Fruit fly (Drosophila melanogaster) S2 (cell line): Measurements from ENCODE around the gene GstD1.

Experiments
- CG8478 ChIP-seq: fragments of >200 bp; optimal IDR thresholded peaks from 2 replicates; lab custom pipeline; 2018
- CTCF ChIP-seq, 2 experiments: fragments of >200 bp; optimal IDR thresholded peaks; 2 replicates each; lab custom pipeline; 2018

dm6 chr3R:12398620-12399247 lies 29.7 kb upstream of the GstD1 start, which contains the start of gene Cyp9f3:
- TF ChIP-seq CG8478 (lab: Kevin White, UChicago) (no peak), CTCF (optimal IDR thresholded peaks at IDR 0.05; lab: Kevin White, UChicago) (no peak)
